Worm (Caenorhabditis elegans) whole organism, L2 larva: Measurements from ENCODE around the gene T23G5.2.

Experiments
- alr-1 ChIP-seq: fragments of 150-350 bp; optimal IDR thresholded peaks from 2 replicates; lab custom pipeline; 2014; ENCODE audit warnings: missing biosample characterization, missing genetic modification characterization
- fos-1 ChIP-seq: fragments of 150-350 bp; optimal IDR thresholded peaks from 2 replicates; lab custom pipeline; 2014; ENCODE audit warnings: missing biosample characterization, missing genetic modification characterization
- nhr-11 ChIP-seq: fragments of 150-350 bp; optimal IDR thresholded peaks from 2 replicates; lab custom pipeline; 2014; ENCODE audit warnings: missing biosample characterization, missing genetic modification characterization

DNA sequence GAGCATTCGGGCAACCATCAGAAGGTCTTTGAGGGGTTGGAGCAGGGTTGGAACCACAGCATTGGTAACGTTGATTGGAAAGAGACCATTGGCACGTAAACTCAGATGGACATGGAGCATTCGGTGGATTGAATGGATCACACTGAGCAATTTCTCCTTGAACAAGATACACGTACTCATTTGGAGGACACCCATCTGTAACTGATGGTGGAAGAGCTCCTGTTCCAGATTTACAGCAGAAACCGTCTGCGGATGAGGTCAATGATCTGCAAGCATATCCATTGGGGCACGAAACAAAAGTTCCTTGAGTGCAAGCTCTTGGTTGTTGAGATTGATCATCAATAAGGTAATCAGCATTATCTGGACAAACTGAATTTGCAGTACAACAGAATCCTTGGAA is 34.2 kb downstream of the T23G5.2 start:
- TF ChIP-seq fos-1 (tag; lab: Kevin White, UChicago): no peak
- TF ChIP-seq alr-1 (tag; lab: Kevin White, UChicago): no peak
- no peak for TF ChIP-seq nhr-11 (tag; lab: Kevin White, UChicago)
